Worm (Caenorhabditis elegans): ENCODE measurements around the gene F11A5.16.

ce11 chrV:16218522-16218921 is 7.8 kb downstream of the F11A5.16 start, which contains the start of gene F11A5.15:
- TF ChIP-seq snu-23 (GFP tag; optimal IDR thresholded peaks at IDR 0.05) (no peak), ces-1 (GFP tag; optimal IDR thresholded peaks at IDR 0.05) (no peak), dsc-1 (tag; optimal IDR thresholded peaks at IDR 0.05) (no peak)
